Worm (Caenorhabditis elegans): ENCODE measurements around the gene C31G12.1.

DNA sequence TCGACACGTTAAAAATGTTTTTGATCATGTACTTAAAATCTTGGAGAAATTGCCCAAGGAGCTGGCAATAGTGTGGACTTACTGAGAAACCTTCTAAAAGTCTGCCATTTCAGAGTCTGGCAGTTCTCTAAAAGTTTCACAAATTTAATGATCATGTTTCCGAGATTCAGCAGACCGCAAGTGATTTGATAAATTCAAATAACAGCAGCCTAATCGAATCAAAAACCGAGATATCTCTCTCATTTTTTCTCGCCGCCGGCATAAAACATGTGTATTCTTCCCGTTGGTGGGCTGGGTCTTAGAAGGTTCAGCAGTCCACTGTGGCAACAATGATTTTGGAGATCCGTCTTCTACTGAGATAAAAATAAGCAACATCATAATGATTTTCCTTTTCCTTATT is 9.4 kb downstream of the C31G12.1 start, which contains the start of gene clec-246:
- no peak for TF ChIP-seq egl-27 (tag; optimal IDR thresholded peaks at IDR 0.05)
- no peak for TF ChIP-seq ceh-16 (tag; optimal IDR thresholded peaks at IDR 0.05)
- TF ChIP-seq sma-3 (GFP tag; optimal IDR thresholded peaks at IDR 0.05), result no peak
- no peak for TF ChIP-seq nhr-11 (tag; optimal IDR thresholded peaks at IDR 0.05)
